Worm (Caenorhabditis elegans) whole organism, L4/young adult: ENCODE measurements around the gene F58A6.9.
A peak's percentile ranks its signal among the peaks of the same experiment; 100 is the strongest.

Source experiments
- W03F9.2 ChIP-seq: fragments of 150-350 bp; optimal IDR thresholded peaks from 2 replicates; lab custom pipeline; 2014; ENCODE audit warnings: missing biosample characterization, missing genetic modification characterization
- dao-5 ChIP-seq: sonication (generic microtip); optimal IDR thresholded peaks from 2 replicates; lab custom pipeline; 2016; ENCODE audit warnings: missing genotype, missing genetic modification characterization, moderate library complexity, missing compliant biosample characterization
- him-1 ChIP-seq: sonication (generic microtip); optimal IDR thresholded peaks from 2 replicates; lab custom pipeline; 2016; ENCODE audit warnings: missing genotype, missing genetic modification reagents, missing genetic modification characterization, missing compliant biosample characterization

F58A6.9 gene

DNA sequence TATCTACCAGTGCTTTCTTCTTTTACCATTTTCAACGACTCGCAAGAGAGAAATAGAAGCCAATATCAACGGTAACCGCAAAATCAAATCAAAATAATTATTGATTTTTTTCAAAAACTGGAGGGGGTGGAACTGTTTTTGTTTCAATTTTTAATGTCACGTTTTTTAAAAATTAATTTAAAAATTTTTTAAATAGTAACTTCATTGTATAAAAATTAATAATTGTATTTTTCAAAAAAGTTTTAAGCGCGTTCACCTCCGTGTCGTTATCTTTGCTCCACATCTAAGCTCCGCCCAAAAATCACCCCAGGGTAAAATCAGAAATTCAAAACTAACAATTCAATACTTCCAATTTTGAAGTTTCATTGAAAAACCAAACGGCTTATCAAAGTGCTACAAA is 2.4 kb upstream of the F58A6.9 start, which contains the start of gene C27D6.11:
Gene C27D6.11, minus strand, starts transcription at position 101 of the 400 bp plus-strand sequence.
- TF ChIP-seq dao-5 (tag; lab: Kevin White, UChicago) (no peak), W03F9.2 (tag; lab: Kevin White, UChicago) (no peak), him-1 (tag; lab: Kevin White, UChicago) (no peak)

DNA sequence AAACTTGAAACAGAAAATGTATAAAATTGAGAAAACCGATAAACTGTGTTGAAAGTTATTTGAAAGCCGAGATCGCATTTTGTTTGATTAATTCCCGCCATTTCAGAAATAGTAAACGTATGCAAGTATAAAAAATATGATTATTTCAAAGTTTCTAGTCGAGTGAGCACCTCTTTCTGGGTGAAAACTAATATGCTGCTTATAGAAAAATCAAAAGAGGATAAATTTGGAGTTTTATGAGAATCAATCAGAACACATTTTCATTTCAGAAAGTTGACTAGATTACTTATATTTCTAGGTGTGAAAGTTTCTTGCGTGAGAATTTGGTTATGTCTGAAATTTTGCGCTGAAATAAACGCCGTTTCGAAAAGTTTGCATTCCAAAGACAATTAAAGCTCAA is 1.1 kb downstream of the F58A6.9 start, which contains the start of gene srb-13:
Gene srb-13, minus strand, starts transcription at position 101 of the 400 bp plus-strand sequence.
- TF ChIP-seq dao-5 (tag; lab: Kevin White, UChicago) (no peak), W03F9.2 (tag; lab: Kevin White, UChicago) (no peak), him-1 (tag; lab: Kevin White, UChicago) (no peak)

DNA sequence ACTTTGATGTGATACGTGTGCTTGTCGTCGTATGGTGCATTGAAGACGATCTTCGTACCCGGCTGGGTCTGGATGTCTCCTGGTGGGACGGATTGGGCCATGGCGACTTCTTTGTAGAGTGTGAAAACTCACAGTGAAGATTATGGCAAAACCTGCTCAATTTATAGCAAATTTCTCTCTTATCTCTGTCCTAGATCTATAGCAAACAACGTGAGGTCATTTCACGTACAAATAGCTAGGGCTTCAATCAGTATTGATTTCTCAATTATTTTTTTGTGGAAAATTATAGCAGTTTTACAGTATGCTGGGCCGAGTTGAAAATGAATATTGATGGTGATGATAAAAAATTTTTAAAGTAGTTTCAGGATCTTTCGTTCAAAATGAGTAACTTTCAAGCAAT is 1.7 kb downstream of the F58A6.9 start, which contains the start of gene msp-45:
Gene msp-45, minus strand, starts transcription at position 101 of the 400 bp plus-strand sequence.
- no peak for TF ChIP-seq him-1 (tag; lab: Kevin White, UChicago)
- no peak for TF ChIP-seq W03F9.2 (tag; lab: Kevin White, UChicago)
- no peak for TF ChIP-seq dao-5 (tag; lab: Kevin White, UChicago)

DNA sequence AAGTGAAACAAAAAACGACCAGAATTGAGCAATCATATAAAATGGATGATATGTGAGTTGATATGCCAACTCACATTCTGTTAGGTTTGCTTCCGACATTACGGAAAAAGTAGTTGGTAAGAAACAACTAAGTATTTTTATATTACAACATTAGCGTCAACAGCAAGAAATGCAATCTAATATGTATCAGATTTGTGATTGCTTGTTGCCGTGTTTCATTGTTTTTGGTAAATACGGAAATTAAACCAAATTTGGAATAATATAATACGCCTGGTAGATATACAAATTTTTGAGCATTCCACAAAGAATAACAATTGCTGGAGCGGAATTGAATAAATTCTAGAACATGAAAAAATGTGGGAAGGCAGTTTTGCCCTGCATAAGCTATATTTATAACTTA is 4.1 kb downstream of the F58A6.9 start, which contains the start of gene srb-12:
Gene srb-12, minus strand, starts transcription at position 101 of the 400 bp plus-strand sequence.
- no peak for TF ChIP-seq W03F9.2 (tag; lab: Kevin White, UChicago)
- TF ChIP-seq him-1 (tag; lab: Kevin White, UChicago) = no peak
- no peak for TF ChIP-seq dao-5 (tag; lab: Kevin White, UChicago)

DNA sequence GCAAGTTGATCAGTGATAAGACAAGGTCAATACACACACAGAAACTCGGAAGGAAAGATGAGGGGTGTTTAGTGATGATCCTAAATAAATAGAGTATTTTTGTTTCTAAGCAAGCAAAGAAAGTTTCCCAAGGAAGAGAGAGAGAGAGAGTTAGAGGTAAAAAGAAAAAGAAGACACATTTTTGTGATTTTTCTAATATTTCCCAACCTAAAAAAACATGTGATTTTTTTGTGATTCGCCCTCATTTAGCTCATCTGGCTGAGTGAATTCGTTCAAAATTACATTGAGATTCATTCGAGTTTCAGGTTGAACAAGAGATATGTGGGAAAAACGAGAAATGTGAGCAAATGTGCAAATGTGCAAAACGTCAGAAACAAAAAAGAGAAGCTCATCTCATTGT is 7.8 kb downstream of the F58A6.9 start, which contains the start of gene srb-16:
Gene srb-16, minus strand, starts transcription at position 101 of the 400 bp plus-strand sequence.
- TF ChIP-seq dao-5 (tag; lab: Kevin White, UChicago) = no peak
- TF ChIP-seq him-1 (tag; lab: Kevin White, UChicago) = no peak
- no peak for TF ChIP-seq W03F9.2 (tag; lab: Kevin White, UChicago)

DNA sequence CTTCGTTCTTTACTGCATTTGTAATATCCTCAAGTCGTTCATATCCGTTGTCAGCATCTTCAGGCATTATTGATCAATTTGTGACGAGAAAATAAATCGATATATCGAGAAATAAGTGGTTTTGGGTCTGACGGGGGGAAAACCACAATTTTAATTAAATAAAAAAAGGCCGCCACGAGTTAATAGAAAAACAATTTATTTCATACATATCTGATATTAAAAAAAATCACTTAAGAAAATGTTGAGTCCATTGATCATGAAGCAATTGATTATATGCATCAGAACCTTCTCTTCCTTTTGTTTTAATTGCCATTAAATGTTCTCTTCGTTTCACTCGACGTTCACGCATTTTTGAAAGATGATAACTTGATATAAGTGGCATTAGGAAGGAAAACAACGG is 10.3 kb downstream of the F58A6.9 start, which contains the start of gene F58A6.5:
Gene F58A6.5, minus strand, starts transcription at position 101 of the 400 bp plus-strand sequence.
- no peak for TF ChIP-seq W03F9.2 (tag; lab: Kevin White, UChicago)
- TF ChIP-seq him-1 (tag; lab: Kevin White, UChicago) = no peak
- no peak for TF ChIP-seq dao-5 (tag; lab: Kevin White, UChicago)

DNA sequence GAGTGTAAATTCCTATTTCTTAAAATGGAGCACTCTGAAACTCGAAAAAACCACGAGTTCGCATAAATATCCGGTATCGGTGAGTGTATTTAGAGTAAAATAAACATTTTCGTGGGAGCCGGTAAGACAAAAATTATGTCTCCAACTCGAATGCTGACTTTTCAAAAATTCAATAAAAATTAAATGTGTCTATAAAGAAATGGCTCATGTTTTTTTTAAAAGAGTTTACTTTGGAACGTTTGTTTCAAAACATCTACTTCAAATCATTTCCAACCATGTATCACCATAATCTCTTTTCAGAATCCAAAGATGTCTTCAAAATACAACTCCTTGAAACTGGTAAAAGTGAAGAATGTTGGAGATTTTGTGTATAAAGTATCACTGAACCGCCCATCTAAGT is 16.1 kb downstream of the F58A6.9 start, which contains the start of gene F58A6.1:
Gene F58A6.1, plus strand, starts transcription at position 301 of the 400 bp plus-strand sequence.
- TF ChIP-seq him-1 (tag; lab: Kevin White, UChicago) = no peak
- no peak for TF ChIP-seq W03F9.2 (tag; lab: Kevin White, UChicago)
- TF ChIP-seq dao-5 (tag; lab: Kevin White, UChicago) = no peak

DNA sequence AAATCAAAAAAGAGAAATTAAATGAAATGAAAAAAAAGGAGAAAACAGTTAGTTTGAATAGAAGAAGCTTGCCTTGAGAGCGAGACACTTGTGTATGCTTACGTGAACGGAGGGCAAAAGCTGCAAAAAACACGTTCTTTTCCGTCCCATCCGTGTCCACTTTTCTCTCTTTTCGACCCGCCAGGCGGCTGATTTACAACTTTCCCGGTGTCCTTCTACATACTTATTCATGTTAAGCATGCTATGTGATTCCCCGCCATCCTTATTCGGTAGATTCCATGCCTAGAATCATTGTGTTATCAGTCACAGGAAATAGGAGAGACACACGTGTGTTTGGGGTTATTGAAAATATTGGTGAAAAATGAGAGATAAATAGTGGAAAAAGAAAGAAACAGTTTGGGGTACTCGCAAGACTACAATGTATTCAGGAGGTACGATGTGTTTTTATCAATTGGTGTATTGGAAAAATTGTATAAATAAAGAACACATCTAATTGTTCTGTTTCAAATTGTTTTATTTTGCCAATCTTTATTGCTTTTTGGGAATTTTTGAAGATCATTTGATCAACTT is 16.6 kb downstream of the F58A6.9 start, which contains the start of gene nas-29:
Gene nas-29, minus strand, starts transcription at position 92 of the 570 bp plus-strand sequence.
- no peak for TF ChIP-seq dao-5 (tag; lab: Kevin White, UChicago)
- TF ChIP-seq W03F9.2 (tag; lab: Kevin White, UChicago) = peak; percentile 9

DNA sequence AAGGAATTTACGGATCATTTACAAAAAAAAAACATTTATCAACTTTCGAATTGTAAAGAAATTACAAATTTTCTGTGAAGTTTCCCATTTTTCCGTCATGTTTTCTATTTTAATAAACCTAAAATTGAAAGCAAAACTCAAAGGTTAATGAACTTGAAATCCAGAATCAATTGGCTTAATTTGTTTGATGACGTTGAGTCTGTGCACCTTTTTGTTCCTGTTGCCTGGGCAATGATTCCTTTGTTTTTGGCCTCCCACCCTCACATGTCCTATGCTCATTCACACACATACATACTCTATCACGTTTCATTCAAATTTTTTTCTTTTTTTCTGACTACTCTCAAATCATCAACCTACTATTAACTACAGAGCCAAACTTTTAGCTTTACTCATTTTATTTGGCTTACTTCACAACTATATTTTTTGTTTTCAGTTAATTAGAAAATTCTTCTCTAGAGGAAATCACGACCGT is 22.3 kb downstream of the F58A6.9 start, which contains the start of gene F58A6.2:
Gene F58A6.2, plus strand, starts transcription at position 422 of the 472 bp plus-strand sequence.
- no peak for TF ChIP-seq him-1 (tag; lab: Kevin White, UChicago)
- no peak for TF ChIP-seq dao-5 (tag; lab: Kevin White, UChicago)
- TF ChIP-seq W03F9.2 (tag; lab: Kevin White, UChicago) = no peak

DNA sequence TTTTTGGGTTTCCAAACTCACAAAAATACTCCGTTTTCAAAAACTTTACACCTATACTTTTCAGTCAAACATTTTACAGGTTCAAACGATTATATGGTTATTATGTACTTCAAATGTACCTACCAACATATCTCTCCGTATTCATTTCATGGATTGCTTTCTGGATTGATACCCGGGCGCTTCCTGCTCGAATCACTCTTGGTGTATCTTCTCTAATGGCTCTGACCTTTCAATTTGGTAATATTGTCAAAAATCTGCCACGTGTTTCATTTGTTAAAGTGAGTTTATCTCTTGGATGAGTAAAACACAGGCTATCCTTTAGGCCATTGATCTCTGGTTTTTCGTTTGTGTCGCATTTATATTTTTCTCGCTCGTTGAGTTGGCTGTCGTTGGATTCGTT is 26.9 kb downstream of the F58A6.9 start:
- TF ChIP-seq W03F9.2 (tag; lab: Kevin White, UChicago) (no peak), him-1 (tag; lab: Kevin White, UChicago) (no peak), dao-5 (tag; lab: Kevin White, UChicago) (no peak)

DNA sequence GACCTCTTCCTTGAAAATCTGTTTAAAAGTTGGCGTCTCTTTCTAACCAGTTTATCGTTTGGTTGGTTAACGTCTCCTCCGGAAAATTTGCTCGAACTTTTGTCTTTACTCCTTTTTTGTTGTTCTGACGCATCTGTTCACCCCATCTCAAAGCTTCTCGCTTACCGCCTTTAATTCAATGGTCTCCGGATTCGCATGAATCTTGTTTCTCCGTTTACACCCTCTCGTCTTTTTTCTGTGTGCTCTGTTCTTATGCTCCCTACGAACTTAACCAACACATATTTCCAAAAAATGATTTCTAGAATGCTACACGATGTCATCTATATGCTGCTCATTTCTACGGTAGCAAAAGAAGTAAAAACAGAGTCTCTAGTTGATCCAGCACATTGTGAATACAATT is 28.6 kb downstream of the F58A6.9 start, which contains the start of gene lgc-56:
Gene lgc-56, plus strand, starts transcription at position 301 of the 400 bp plus-strand sequence.
- TF ChIP-seq him-1 (tag; lab: Kevin White, UChicago) = no peak
- TF ChIP-seq W03F9.2 (tag; lab: Kevin White, UChicago) = no peak
- TF ChIP-seq dao-5 (tag; lab: Kevin White, UChicago) = no peak

DNA sequence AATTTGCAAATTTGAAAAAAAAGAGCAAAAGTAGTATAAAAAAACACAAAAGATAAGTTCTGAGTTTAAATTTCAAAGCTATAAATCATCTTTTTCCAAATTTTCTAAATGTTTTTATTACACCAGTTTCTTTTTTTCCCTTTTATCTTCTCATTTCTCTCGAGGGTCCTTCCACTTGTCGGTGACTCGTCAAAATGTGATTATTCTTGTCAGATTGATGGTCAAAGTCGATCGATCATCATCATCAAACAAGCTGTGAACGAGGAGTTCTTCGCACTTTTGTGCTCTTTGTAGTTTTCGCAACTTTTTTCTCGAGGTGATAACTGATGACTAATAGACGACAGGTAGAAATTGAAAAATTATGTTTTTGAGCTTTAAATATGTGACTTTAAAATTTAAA is 38.1 kb downstream of the F58A6.9 start:
- TF ChIP-seq dao-5 (tag; lab: Kevin White, UChicago) (no peak), him-1 (tag; lab: Kevin White, UChicago) (no peak), W03F9.2 (tag; lab: Kevin White, UChicago) (no peak)

DNA sequence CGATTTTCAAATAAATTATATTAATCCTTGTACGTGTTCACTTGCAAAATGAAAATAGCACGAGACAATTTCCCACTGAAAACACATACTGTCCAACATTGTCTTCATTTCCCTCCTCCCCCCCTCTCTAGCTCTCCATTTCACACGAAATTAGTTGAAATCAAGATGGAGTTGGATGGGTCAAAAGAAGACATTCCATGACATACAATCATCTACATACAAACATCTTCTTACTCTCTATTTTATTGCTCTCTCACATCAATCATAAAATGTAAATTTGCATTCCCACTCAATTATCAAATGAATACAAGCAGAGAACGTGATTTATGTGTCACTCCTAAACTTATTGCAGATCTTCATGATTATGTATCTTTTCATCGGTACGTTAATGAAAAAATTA is 42.9 kb downstream of the F58A6.9 start, which contains the start of gene srsy-1:
Gene srsy-1, plus strand, starts transcription at position 301 of the 400 bp plus-strand sequence.
- TF ChIP-seq him-1 (tag; lab: Kevin White, UChicago) (no peak), W03F9.2 (tag; lab: Kevin White, UChicago) (no peak), dao-5 (tag; lab: Kevin White, UChicago) (no peak)
